Worm (Caenorhabditis elegans): ENCODE results near the gene otub-3.

ce11 chrIV:8778045-8778444, 50.1 kb downstream of the otub-3 start, which contains the start of gene C33D9.6:
- TF ChIP-seq skn-1 (tag; optimal IDR thresholded peaks at IDR 0.05), result no peak
- no peak for TF ChIP-seq lin-39 (tag; optimal IDR thresholded peaks at IDR 0.05)
- TF ChIP-seq aly-2 (tag; optimal IDR thresholded peaks at IDR 0.05), result no peak
- TF ChIP-seq ama-1 (optimal IDR thresholded peaks at IDR 0.05), result no peak
- no peak for TF ChIP-seq unc-62 (GFP tag; optimal IDR thresholded peaks at IDR 0.05)
- TF ChIP-seq fkh-2 (tag; optimal IDR thresholded peaks at IDR 0.05), result no peak
- TF ChIP-seq daf-12 (tag; optimal IDR thresholded peaks at IDR 0.05), result no peak
- TF ChIP-seq fos-1 (tag; optimal IDR thresholded peaks at IDR 0.05), result no peak
- no peak for TF ChIP-seq egl-27 (tag; optimal IDR thresholded peaks at IDR 0.05)
- no peak for TF ChIP-seq ztf-4 (tag; optimal IDR thresholded peaks at IDR 0.05)
- no peak for TF ChIP-seq elt-3 (tag; optimal IDR thresholded peaks at IDR 0.05)
- no peak for TF ChIP-seq jun-1 (tag; optimal IDR thresholded peaks at IDR 0.05)
- TF ChIP-seq tbx-2 (tag; optimal IDR thresholded peaks at IDR 0.05), result no peak
- TF ChIP-seq snpc-4 (tag; optimal IDR thresholded peaks at IDR 0.05), result no peak
